Fruit fly (Drosophila melanogaster) S2 (cell line): ENCODE data around the gene CG43307.

Source experiments
- CG8478 ChIP-seq: fragments of >200 bp; optimal IDR thresholded peaks from 2 replicates; lab custom pipeline; 2018
- CTCF ChIP-seq, 2 experiments: fragments of >200 bp; optimal IDR thresholded peaks; 2 replicates each; lab custom pipeline; 2018

DNA sequence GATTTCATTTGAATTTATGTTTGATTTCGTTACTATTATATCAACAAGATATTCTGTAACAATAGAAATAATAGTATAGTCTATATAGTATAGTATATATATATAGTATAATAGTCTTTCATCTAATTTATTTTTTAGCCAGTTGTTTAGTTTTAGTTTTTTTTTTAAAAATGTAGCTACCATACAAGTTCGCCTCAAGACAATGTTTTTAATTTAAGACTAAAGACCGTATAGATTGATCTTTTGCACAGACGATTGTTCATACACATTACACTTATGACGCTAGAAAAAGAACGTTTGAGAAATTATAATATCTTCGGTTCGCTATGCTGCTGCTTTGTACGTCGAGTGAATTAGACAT lies 11.0 kb upstream of the CG43307 start:
- no peak for TF ChIP-seq CG8478 (lab: Kevin White, UChicago)
- no peak for TF ChIP-seq CTCF (optimal IDR thresholded peaks at IDR 0.05; lab: Kevin White, UChicago)
